Fruit fly (Drosophila melanogaster) whole organism, wandering third instar larva: Measurements from ENCODE around the gene CG34347.

Experiments used
- CG9705 ChIP-seq: fragments of 200-800 bp; sonication (Bioruptor generic); optimal IDR thresholded peaks from 2 replicates; lab custom pipeline; 2018; ENCODE audit warnings: missing biosample characterization, mild to moderate bottlenecking, missing genetic modification characterization
- HLH106 ChIP-seq: fragments of 200-800 bp; optimal IDR thresholded peaks from 3 replicates; lab custom pipeline; 2019; ENCODE audit warnings: missing biosample characterization, mild to moderate bottlenecking, missing genetic modification characterization, moderate library complexity
- Myc ChIP-seq: fragments of >200 bp; optimal IDR thresholded peaks from 2 replicates; lab custom pipeline; 2017
- psq ChIP-seq: fragments of 200-800 bp; sonication (Bioruptor generic); optimal IDR thresholded peaks from 3 replicates; lab custom pipeline; 2017; ENCODE audit warnings: missing biosample characterization, mild to moderate bottlenecking, missing genetic modification characterization, moderate library complexity
- sage ChIP-seq: fragments of 200-800 bp; sonication (Bioruptor generic); optimal IDR thresholded peaks from 2 replicates; lab custom pipeline; 2016; ENCODE audit warnings: missing biosample characterization, mild to moderate bottlenecking, missing genetic modification characterization

- TF ChIP-seq Myc (lab: Kevin White, UChicago), result no peak
- no peak for TF ChIP-seq CG9705
- TF ChIP-seq sage, result no peak
- TF ChIP-seq HLH106, result no peak
- TF ChIP-seq psq (GFP tag; lab: Kevin White, UChicago), result no peak
Measured at dm6 chr3R:31329809-31330208, 18.9 kb downstream of the CG34347 start.
